Fruit fly (Drosophila melanogaster) whole organism, embryonic: ENCODE measurements around the gene CG15019.
A peak's percentile ranks its signal among the peaks of the same experiment; 100 is the strongest.

Experiments used
- Ada2b ChIP-seq: fragments of 200-800 bp; sonication (Bioruptor generic); IDR thresholded peaks from 2 replicates; pipeline ENCODE4 v1.3.6; 2022; ENCODE audit warnings: missing biosample characterization, missing genetic modification characterization
- Bteb2 ChIP-seq: fragments of 200-800 bp; sonication (Bioruptor generic); optimal IDR thresholded peaks from 2 replicates; lab custom pipeline; 2016; ENCODE audit warnings: missing biosample characterization, missing genetic modification characterization
- CG11398 ChIP-seq: fragments of 200-800 bp; sonication (Bioruptor generic); optimal IDR thresholded peaks from 2 replicates; lab custom pipeline; 2016; ENCODE audit warnings: missing biosample characterization, missing genetic modification characterization
- CG11504 ChIP-seq: fragments of 200-800 bp; sonication (Bioruptor generic); optimal IDR thresholded peaks from 3 replicates; lab custom pipeline; 2019; ENCODE audit warnings: missing biosample characterization, mild to moderate bottlenecking, missing genetic modification characterization, moderate library complexity
- CG13287 ChIP-seq: fragments of 200-800 bp; sonication (Bioruptor generic); IDR thresholded peaks from 2 replicates; pipeline ENCODE4 v1.3.6; 2022; ENCODE audit warnings: missing biosample characterization, missing genetic modification characterization; ENCODE audit not compliant: partially characterized antibody
- CG14710 ChIP-seq: fragments of 200-800 bp; sonication (Bioruptor generic); optimal IDR thresholded peaks from 3 replicates; lab custom pipeline; 2019; ENCODE audit warnings: missing biosample characterization, mild to moderate bottlenecking, missing genetic modification characterization, moderate library complexity
- CG1529 ChIP-seq: fragments of 200-800 bp; sonication (Bioruptor generic); optimal IDR thresholded peaks from 3 replicates; lab custom pipeline; 2018; ENCODE audit warnings: missing biosample characterization, missing genetic modification characterization
- CG17361 ChIP-seq: fragments of 200-800 bp; sonication (Bioruptor generic); IDR thresholded peaks from 3 replicates; pipeline ENCODE4 v1.3.6; 2022; ENCODE audit warnings: missing biosample characterization, missing genetic modification characterization
- CG18476 ChIP-seq: fragments of 200-800 bp; sonication (Bioruptor generic); optimal IDR thresholded peaks from 2 replicates; lab custom pipeline; 2016; ENCODE audit warnings: missing biosample characterization, mild to moderate bottlenecking, missing genetic modification characterization
- CG31441 ChIP-seq: fragments of 200-800 bp; sonication (Bioruptor generic); IDR thresholded peaks from 2 replicates; pipeline ENCODE4 v1.3.6; 2022; ENCODE audit warnings: missing biosample characterization, missing genetic modification characterization
- CG4617 ChIP-seq: fragments of 200-800 bp; sonication (Bioruptor generic); optimal IDR thresholded peaks from 3 replicates; lab custom pipeline; 2016; ENCODE audit warnings: missing biosample characterization, missing genetic modification characterization, borderline replicate concordance
- CG6272 ChIP-seq: fragments of 200-800 bp; sonication (Bioruptor generic); IDR thresholded peaks from 2 replicates; pipeline ENCODE4 v1.3.6; 2022; ENCODE audit warnings: missing biosample characterization, missing genetic modification characterization
- CG7271 ChIP-seq: fragments of 200-800 bp; sonication (Bioruptor generic); optimal IDR thresholded peaks from 2 replicates; lab custom pipeline; 2018; ENCODE audit warnings: missing biosample characterization, mild to moderate bottlenecking, missing genetic modification characterization, moderate library complexity
- CG8944 ChIP-seq: fragments of 200-800 bp; sonication (Bioruptor generic); optimal IDR thresholded peaks from 3 replicates; lab custom pipeline; 2016; ENCODE audit warnings: missing biosample characterization, missing genetic modification characterization
- CG9727 ChIP-seq: fragments of 200-800 bp; sonication (Bioruptor generic); optimal IDR thresholded peaks from 3 replicates; lab custom pipeline; 2017; ENCODE audit warnings: missing biosample characterization, mild to moderate bottlenecking, missing genetic modification characterization
- Chrac-16 ChIP-seq: fragments of 200-800 bp; sonication (Bioruptor generic); optimal IDR thresholded peaks from 3 replicates; lab custom pipeline; 2016; ENCODE audit warnings: missing biosample characterization, missing genetic modification characterization
- CoRest ChIP-seq: fragments of 200-800 bp; sonication (Bioruptor generic); optimal IDR thresholded peaks from 3 replicates; lab custom pipeline; 2018; ENCODE audit warnings: missing biosample characterization, mild to moderate bottlenecking, missing genetic modification characterization, moderate library complexity
- D19A ChIP-seq: fragments of 200-800 bp; optimal IDR thresholded peaks from 3 replicates; lab custom pipeline; 2019; ENCODE audit warnings: missing biosample characterization, mild to moderate bottlenecking, missing genetic modification characterization, moderate library complexity
- Doc3 ChIP-seq: fragments of 200-800 bp; sonication (Bioruptor generic); IDR thresholded peaks from 3 replicates; pipeline ENCODE4 v1.3.6; 2022; ENCODE audit warnings: missing biosample characterization, missing genetic modification characterization; ENCODE audit not compliant: partially characterized antibody
- Fer2 ChIP-seq: fragments of 200-800 bp; sonication (Bioruptor generic); optimal IDR thresholded peaks from 2 replicates; lab custom pipeline; 2018; ENCODE audit warnings: missing biosample characterization, mild to moderate bottlenecking, missing genetic modification characterization, moderate library complexity
- GATAe ChIP-seq: fragments of 200-800 bp; sonication (Bioruptor generic); conservative IDR thresholded peaks from 2 replicates; pipeline ENCODE4 v1.3.6; 2022; ENCODE audit warnings: missing biosample characterization, missing genetic modification characterization
- H2.0 ChIP-seq: fragments of 200-800 bp; sonication (Bioruptor generic); IDR thresholded peaks from 2 replicates; pipeline ENCODE4 v1.3.6; 2022; ENCODE audit warnings: missing biosample characterization, missing genetic modification characterization
- HmgZ ChIP-seq: fragments of 200-800 bp; sonication (Bioruptor generic); optimal IDR thresholded peaks from 2 replicates; lab custom pipeline; 2018; ENCODE audit warnings: missing biosample characterization, mild to moderate bottlenecking, missing genetic modification characterization
- Hr3 ChIP-seq: fragments of 200-800 bp; sonication (Bioruptor generic); optimal IDR thresholded peaks from 3 replicates; lab custom pipeline; 2016; ENCODE audit warnings: missing biosample characterization, missing genetic modification characterization
- Hr78 ChIP-seq, 2 experiments: fragments of 200-800 bp in 1 of 2; fragments of >200 bp in 1 of 2; sonication (Bioruptor generic) in 1 of 2; optimal IDR thresholded peaks; 2 replicates each; lab custom pipeline; 2017 to 2019; ENCODE audit warnings: missing biosample characterization in 2 of 2, missing genetic modification characterization in 2 of 2, mild to moderate bottlenecking in 1 of 2, moderate library complexity in 1 of 2
- MESR4 ChIP-seq: fragments of 200-800 bp; sonication (Bioruptor generic); optimal IDR thresholded peaks from 2 replicates; lab custom pipeline; 2018; ENCODE audit warnings: missing biosample characterization, mild to moderate bottlenecking, missing genetic modification characterization, moderate library complexity
- MTF-1 ChIP-seq: fragments of 200-800 bp; sonication (Bioruptor generic); optimal IDR thresholded peaks from 2 replicates; lab custom pipeline; 2018; ENCODE audit warnings: missing biosample characterization, mild to moderate bottlenecking, missing genetic modification characterization, borderline replicate concordance
- Oaz ChIP-seq: fragments of 200-800 bp; sonication (Bioruptor generic); IDR thresholded peaks from 2 replicates; pipeline ENCODE4 v1.3.6; 2022; ENCODE audit warnings: missing biosample characterization, missing genetic modification characterization
- Optix ChIP-seq: fragments of 200-800 bp; sonication (Bioruptor generic); IDR thresholded peaks from 3 replicates; pipeline ENCODE4 v1.3.6; 2022; ENCODE audit warnings: missing biosample characterization, missing genetic modification characterization
- Sry-δ ChIP-seq: fragments of 200-800 bp; sonication (Bioruptor generic); optimal IDR thresholded peaks from 2 replicates; lab custom pipeline; 2016; ENCODE audit warnings: missing biosample characterization, missing genetic modification characterization
- TFAM ChIP-seq: fragments of 200-800 bp; sonication (Bioruptor generic); optimal IDR thresholded peaks from 2 replicates; lab custom pipeline; 2017; ENCODE audit warnings: missing biosample characterization, missing genetic modification characterization, inconsistent platforms
- ase ChIP-seq: fragments of 200-800 bp; sonication (Bioruptor generic); IDR thresholded peaks from 3 replicates; pipeline ENCODE4 v1.3.6; 2022; ENCODE audit warnings: missing biosample characterization, missing genetic modification characterization
- ash1 ChIP-seq: fragments of 200-800 bp; sonication (Bioruptor generic); optimal IDR thresholded peaks from 2 replicates; lab custom pipeline; 2018; ENCODE audit warnings: missing biosample characterization, mild to moderate bottlenecking, missing genetic modification characterization
- caup ChIP-seq: fragments of 200-800 bp; sonication (Bioruptor generic); optimal IDR thresholded peaks from 3 replicates; lab custom pipeline; 2017; ENCODE audit warnings: missing biosample characterization, mild to moderate bottlenecking, missing genetic modification characterization, moderate library complexity; ENCODE audit not compliant: severe bottlenecking
- croc ChIP-seq: fragments of 200-800 bp; sonication (Bioruptor generic); conservative IDR thresholded peaks from 3 replicates; pipeline ENCODE4 v1.3.6; 2022; ENCODE audit warnings: missing biosample characterization, missing genetic modification characterization
- exex ChIP-seq: fragments of 200-800 bp; sonication (Bioruptor generic); optimal IDR thresholded peaks from 4 replicates; lab custom pipeline; 2018; ENCODE audit warnings: missing biosample characterization, mild to moderate bottlenecking, missing genetic modification characterization, moderate library complexity
- gem ChIP-seq: fragments of 200-800 bp; sonication (Bioruptor generic); optimal IDR thresholded peaks from 2 replicates; lab custom pipeline; 2019; ENCODE audit warnings: missing biosample characterization, mild to moderate bottlenecking, missing genetic modification characterization, moderate library complexity
- her ChIP-seq: fragments of 200-800 bp; sonication (Bioruptor generic); optimal IDR thresholded peaks from 2 replicates; lab custom pipeline; 2016; ENCODE audit warnings: missing biosample characterization, missing genetic modification characterization
- mam ChIP-seq: fragments of 200-800 bp; sonication (Bioruptor generic); optimal IDR thresholded peaks from 3 replicates; lab custom pipeline; 2016; ENCODE audit warnings: missing biosample characterization, missing genetic modification characterization
- nom ChIP-seq: fragments of 200-800 bp; sonication (Bioruptor generic); optimal IDR thresholded peaks from 2 replicates; lab custom pipeline; 2017; ENCODE audit warnings: missing biosample characterization, missing genetic modification characterization, mild to moderate bottlenecking, moderate library complexity, missing genetic modification reagents
- oc ChIP-seq: fragments of 200-800 bp; sonication (Bioruptor generic); optimal IDR thresholded peaks from 2 replicates; lab custom pipeline; 2018; ENCODE audit warnings: missing biosample characterization, mild to moderate bottlenecking, missing genetic modification characterization, moderate library complexity
- otp ChIP-seq: fragments of 200-800 bp; sonication (Bioruptor generic); IDR thresholded peaks from 3 replicates; pipeline ENCODE4, ENCODE4 v1.3.6; 2022; ENCODE audit warnings: missing biosample characterization, missing genetic modification characterization
- phol ChIP-seq: fragments of 200-800 bp; sonication (Bioruptor generic); optimal IDR thresholded peaks from 3 replicates; lab custom pipeline; 2018; ENCODE audit warnings: missing biosample characterization, mild to moderate bottlenecking, missing genetic modification characterization, moderate library complexity
- pnt ChIP-seq: fragments of 200-800 bp; sonication (Bioruptor generic); optimal IDR thresholded peaks from 3 replicates; lab custom pipeline; 2016; ENCODE audit warnings: missing biosample characterization, missing genetic modification characterization
- pzg ChIP-seq: fragments of 200-800 bp; sonication (Bioruptor generic); optimal IDR thresholded peaks from 3 replicates; lab custom pipeline; 2018; ENCODE audit warnings: missing biosample characterization, mild to moderate bottlenecking, missing genetic modification characterization, moderate library complexity
- sens-2 ChIP-seq: fragments of 200-800 bp; sonication (Bioruptor generic); IDR thresholded peaks from 2 replicates; pipeline ENCODE4 v1.3.6; 2022; ENCODE audit warnings: missing biosample characterization, missing genetic modification characterization
- shn ChIP-seq: fragments of 200-800 bp; sonication (Bioruptor generic); optimal IDR thresholded peaks from 3 replicates; lab custom pipeline; 2016; ENCODE audit warnings: missing biosample characterization, missing genetic modification characterization
- tup ChIP-seq: fragments of 200-800 bp; sonication (Bioruptor generic); optimal IDR thresholded peaks from 2 replicates; lab custom pipeline; 2016; ENCODE audit warnings: missing biosample characterization, mild to moderate bottlenecking, missing genetic modification characterization, moderate library complexity
- unpg ChIP-seq: fragments of 200-800 bp; sonication (Bioruptor generic); optimal IDR thresholded peaks from 3 replicates; lab custom pipeline; 2018; ENCODE audit warnings: missing biosample characterization, mild to moderate bottlenecking, missing genetic modification characterization, moderate library complexity
- usp ChIP-seq: fragments of >200 bp; optimal IDR thresholded peaks from 2 replicates; lab custom pipeline; 2017; ENCODE audit warnings: missing biosample characterization, missing genetic modification characterization
- vfl ChIP-seq: fragments of 200-800 bp; sonication (Bioruptor generic); optimal IDR thresholded peaks from 2 replicates; lab custom pipeline; 2016; ENCODE audit warnings: missing biosample characterization, missing genetic modification characterization

The CG15019 gene

DNA sequence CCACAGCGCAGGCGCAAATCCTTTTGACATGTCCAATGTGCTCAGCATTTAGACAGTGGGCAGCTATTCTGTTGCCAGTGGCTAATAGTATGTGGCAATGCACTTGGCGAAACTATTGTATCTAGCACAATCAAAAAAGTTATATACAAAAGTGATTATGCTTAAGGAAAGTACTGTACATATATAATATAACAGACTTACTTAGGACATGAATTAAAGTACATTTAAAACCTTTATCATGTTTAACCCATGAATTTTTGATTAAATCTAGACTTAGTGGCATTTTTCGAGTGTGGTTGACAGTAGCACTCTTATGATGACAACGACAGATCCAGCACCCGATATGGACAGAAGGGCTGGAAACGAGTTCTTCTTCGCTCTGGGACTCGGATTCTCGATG is 22.8 kb downstream of the CG15019 start (continued):
- TF ChIP-seq CG4617 (GFP tag; lab: Kevin White, UChicago) (no peak), exex (tag; lab: Kevin White, UChicago) (no peak), CG9727 (GFP tag; lab: Kevin White, UChicago) (no peak), pnt (GFP tag; lab: Kevin White, UChicago) (no peak), TFAM (GFP tag; lab: Kevin White, UChicago) (no peak), unpg (GFP tag; lab: Kevin White, UChicago) (no peak), pzg (no peak), D19A (peak; percentile 18), Hr78 (GFP tag; optimal IDR thresholded peaks at IDR 0.05; lab: Kevin White, UChicago) (no peak), otp (GFP tag; lab: Robert Waterston, UW) (no peak), gem (tag; lab: Kevin White, UChicago) (peak; percentile 35), usp (no peak), GATAe (no peak), ash1 (no peak), nom (GFP tag; lab: Kevin White, UChicago) (peak; percentile 67), mam (GFP tag; lab: Kevin White, UChicago) (no peak), CG11398 (GFP tag; lab: Kevin White, UChicago) (no peak), CG7271 (no peak), caup (GFP tag; lab: Kevin White, UChicago) (no peak), Bteb2 (no peak), HmgZ (tag; lab: Kevin White, UChicago) (no peak), ase (no peak), CG18476 (GFP tag; lab: Kevin White, UChicago) (peak; percentile 4), sens-2 (no peak), H2.0 (no peak), CG8944 (GFP tag; lab: Kevin White, UChicago) (no peak), tup (no peak), her (GFP tag; lab: Kevin White, UChicago) (no peak), Optix (GFP tag; lab: Robert Waterston, UW) (no peak), Fer2 (tag; lab: Kevin White, UChicago) (no peak), CG14710 (tag; lab: Kevin White, UChicago) (peak; percentile 19), Sry-δ (GFP tag; lab: Kevin White, UChicago) (no peak), CG17361 (GFP tag; lab: Robert Waterston, UW) (0 out of 3 replicates have a peak, but pooled peaks have one; percentile 22), phol (tag; lab: Kevin White, UChicago) (peak; percentile 36), MESR4 (GFP tag; lab: Kevin White, UChicago) (no peak), CG1529 (GFP tag; lab: Kevin White, UChicago) (no peak), oc (no peak), Hr3 (GFP tag; lab: Kevin White, UChicago) (no peak), Chrac-16 (no peak), CG31441 (no peak), Doc3 (no peak), MTF-1 (no peak), Oaz (GFP tag; lab: Robert Waterston, UW) (no peak), CG6272 (GFP tag; lab: Robert Waterston, UW) (no peak), shn (GFP tag; lab: Kevin White, UChicago) (no peak), croc (GFP tag; lab: Robert Waterston, UW) (0 out of 3 replicates have a peak, but pooled peaks have one; percentile 17), CoRest (tag; lab: Kevin White, UChicago) (no peak), Ada2b (no peak), vfl (GFP tag; lab: Kevin White, UChicago) (no peak), CG13287 (no peak), CG11504 (peak; percentile 2)
